Fruit fly (Drosophila melanogaster): ENCODE measurements around the gene ppk22.

- TF ChIP-seq CG12769 (tag; optimal IDR thresholded peaks at IDR 0.05) (peak; percentile 4), Ets65A (GFP tag) (no peak)
Measured at dm6 chr3R:24812987-24813636, 46.5 kb downstream of the ppk22 start.
